Fruit fly (Drosophila melanogaster): ENCODE data around the gene CG13053.

- TF ChIP-seq CG9948 (tag; optimal IDR thresholded peaks at IDR 0.05) = peak; percentile 87
- TF ChIP-seq CG13204 (GFP tag; optimal IDR thresholded peaks at IDR 0.05) = no peak
- peak; percentile 86 for TF ChIP-seq Ets98B (GFP tag; IDR thresholded peaks at IDR 0.05)
- peak; percentile 73 for TF ChIP-seq CG34367 (tag; optimal IDR thresholded peaks at IDR 0.05)
- TF ChIP-seq CG14655 (GFP tag; optimal IDR thresholded peaks at IDR 0.05) = peak; percentile 81
- TF ChIP-seq CG8159 (tag; optimal IDR thresholded peaks at IDR 0.05) = peak; percentile 90
- TF ChIP-seq EcR (GFP tag; optimal IDR thresholded peaks at IDR 0.05) = no peak
- peak; percentile 83 for TF ChIP-seq CG17806 (tag; optimal IDR thresholded peaks at IDR 0.05)
- peak; percentile 81 for TF ChIP-seq rn (GFP tag; IDR thresholded peaks at IDR 0.05)
- TF ChIP-seq Snoo (tag; optimal IDR thresholded peaks at IDR 0.05) = peak; percentile 79
- peak; percentile 78 for TF ChIP-seq CG12605 (GFP tag; IDR thresholded peaks at IDR 0.05)
- TF ChIP-seq Pif1A (GFP tag; optimal IDR thresholded peaks at IDR 0.05) = no peak
These were observed 30.8 kb downstream of the CG13053 start, which contains the start of gene Tmx3 for dm6 chr3L:16228659-16229205.
